Worm (Caenorhabditis elegans) whole organism, L4 larva: Measurements from ENCODE around the gene bris-1.

ENCODE experiments used
- F10B5.3 ChIP-seq: sonication (generic microtip); optimal IDR thresholded peaks from 2 replicates; lab custom pipeline; 2016; ENCODE audit warnings: mild to moderate bottlenecking, missing genetic modification characterization, missing compliant biosample characterization
- T20F7.1 ChIP-seq: fragments of 200-800 bp; sonication (Bioruptor generic); optimal IDR thresholded peaks from 2 replicates; lab custom pipeline; 2018; ENCODE audit warnings: mild to moderate bottlenecking, missing genetic modification characterization, missing compliant biosample characterization
- Y5F2A.4 ChIP-seq: fragments of 200-800 bp; sonication (Bioruptor generic); optimal IDR thresholded peaks from 2 replicates; lab custom pipeline; 2018; ENCODE audit warnings: mild to moderate bottlenecking, missing genetic modification characterization, missing compliant biosample characterization
- Y75B8A.6 ChIP-seq: fragments of 200-800 bp; sonication (Bioruptor generic); IDR thresholded peaks from 2 replicates; pipeline ENCODE4 v1.3.6; 2022; ENCODE audit warnings: missing genetic modification reagents, missing genetic modification characterization, missing compliant biosample characterization
- aha-1 ChIP-seq: fragments of 150-350 bp; peaks from one replicate; lab custom pipeline; 2014; ENCODE audit warnings: missing biosample characterization, missing genetic modification characterization
- aly-2 ChIP-seq: sonication (generic microtip); optimal IDR thresholded peaks from 2 replicates; lab custom pipeline; 2018; ENCODE audit warnings: missing biosample characterization, missing genetic modification characterization
- ama-1 ChIP-seq: fragments of 150-350 bp; optimal IDR thresholded peaks from 2 replicates; lab custom pipeline; 2014; ENCODE audit warnings: inconsistent platforms, mixed read lengths
- attf-4 ChIP-seq: sonication (generic microtip); optimal IDR thresholded peaks from 3 replicates; lab custom pipeline; 2017; ENCODE audit warnings: missing biosample characterization, missing genetic modification characterization
- ceh-62 ChIP-seq: sonication (generic microtip); optimal IDR thresholded peaks from 2 replicates; lab custom pipeline; 2017; ENCODE audit warnings: missing biosample characterization, missing genetic modification characterization
- daf-8 ChIP-seq: fragments of 200-800 bp; sonication (Bioruptor generic); IDR thresholded peaks from 2 replicates; pipeline ENCODE4 v1.3.6; 2022; ENCODE audit warnings: missing genetic modification characterization, missing compliant biosample characterization
- dmd-6 ChIP-seq: fragments of 200-800 bp; sonication (Bioruptor generic); IDR thresholded peaks from 2 replicates; pipeline ENCODE4 v1.3.6; 2022; ENCODE audit warnings: missing genetic modification reagents, missing genetic modification characterization, missing compliant biosample characterization
- dmd-8 ChIP-seq: fragments of 200-800 bp; sonication (Bioruptor generic); IDR thresholded peaks from 2 replicates; pipeline ENCODE4 v1.3.6; 2022; ENCODE audit warnings: missing genetic modification characterization, missing compliant biosample characterization
- dmd-9 ChIP-seq: fragments of 200-800 bp; sonication (Bioruptor generic); IDR thresholded peaks from 2 replicates; pipeline ENCODE4 v1.3.6; 2022; ENCODE audit warnings: missing genetic modification reagents, missing genetic modification characterization, missing compliant biosample characterization
- dve-1 ChIP-seq: sonication (generic microtip); optimal IDR thresholded peaks from 2 replicates; lab custom pipeline; 2017; ENCODE audit warnings: antibody characterized with exemption, mild to moderate bottlenecking, missing genetic modification characterization, missing compliant biosample characterization; ENCODE audit not compliant: insufficient read depth
- fkh-10 ChIP-seq: fragments of 150-350 bp; optimal IDR thresholded peaks from 2 replicates; lab custom pipeline; 2014; ENCODE audit warnings: missing biosample characterization, missing genetic modification reagents, missing genetic modification characterization
- hlh-11 ChIP-seq: fragments of 200-800 bp; sonication (Bioruptor generic); optimal IDR thresholded peaks from 2 replicates; lab custom pipeline; 2018; ENCODE audit warnings: mild to moderate bottlenecking, missing genetic modification characterization, missing compliant biosample characterization
- hlh-30 ChIP-seq: sonication (generic microtip); optimal IDR thresholded peaks from 2 replicates; lab custom pipeline; 2017; ENCODE audit warnings: antibody characterized with exemption, mild to moderate bottlenecking, missing genetic modification characterization, missing compliant biosample characterization; ENCODE audit not compliant: insufficient read depth
- lin-1 ChIP-seq: fragments of 200-800 bp; sonication (Bioruptor generic); IDR thresholded peaks from 2 replicates; pipeline ENCODE4 v1.3.6; 2022; ENCODE audit warnings: missing genetic modification reagents, missing genetic modification characterization, missing compliant biosample characterization
- lin-38 ChIP-seq: fragments of 200-800 bp; sonication (Bioruptor generic); IDR thresholded peaks from 2 replicates; pipeline ENCODE4 v1.3.6; 2022; ENCODE audit warnings: missing genetic modification reagents, missing genetic modification characterization, missing compliant biosample characterization
- lir-3 ChIP-seq: sonication (generic microtip); optimal IDR thresholded peaks from 2 replicates; lab custom pipeline; 2016; ENCODE audit warnings: mild to moderate bottlenecking, missing genetic modification characterization, missing compliant biosample characterization
- lsy-2 ChIP-seq, 2 experiments: fragments of 150-350 bp in 1 of 2; sonication (generic microtip) in 1 of 2; optimal IDR thresholded peaks; 2 replicates each; lab custom pipeline; 2014 to 2017; ENCODE audit warnings: missing biosample characterization in 2 of 2, missing genetic modification characterization in 2 of 2
- madf-9 ChIP-seq: fragments of 200-800 bp; sonication (Bioruptor generic); conservative IDR thresholded peaks from 2 replicates; pipeline ENCODE4 v1.3.6; 2022; ENCODE audit warnings: missing genetic modification reagents, missing genetic modification characterization, missing compliant biosample characterization
- mdl-1 ChIP-seq, 2 experiments: fragments of 150-350 bp in 1 of 2; sonication (generic microtip) in 1 of 2; optimal IDR thresholded peaks; 2 replicates each; lab custom pipeline; 2014 to 2017; ENCODE audit warnings: missing biosample characterization in 2 of 2, missing genetic modification characterization in 2 of 2
- nhr-102 ChIP-seq: sonication (generic microtip); optimal IDR thresholded peaks from 2 replicates; lab custom pipeline; 2016; ENCODE audit warnings: mild to moderate bottlenecking, missing genetic modification characterization, moderate library complexity, missing compliant biosample characterization
- nhr-111 ChIP-seq: fragments of 200-800 bp; sonication (Bioruptor generic); optimal IDR thresholded peaks from 2 replicates; lab custom pipeline; 2018; ENCODE audit warnings: mild to moderate bottlenecking, missing genetic modification characterization, missing compliant biosample characterization
- nhr-237 ChIP-seq: sonication (generic microtip); optimal IDR thresholded peaks from 2 replicates; lab custom pipeline; 2017; ENCODE audit warnings: missing biosample characterization, missing genetic modification characterization
- nhr-25 ChIP-seq: sonication (generic microtip); optimal IDR thresholded peaks from 2 replicates; lab custom pipeline; 2017; ENCODE audit warnings: missing genetic modification characterization, mild to moderate bottlenecking, missing compliant biosample characterization, antibody characterized with exemption, moderate library complexity, borderline replicate concordance; ENCODE audit not compliant: insufficient read depth
- nhr-28 ChIP-seq: fragments of 150-350 bp; optimal IDR thresholded peaks from 2 replicates; lab custom pipeline; 2014; ENCODE audit warnings: missing biosample characterization, missing genetic modification characterization
- rbr-2 ChIP-seq: sonication (generic microtip); optimal IDR thresholded peaks from 2 replicates; lab custom pipeline; 2016; ENCODE audit warnings: missing genotype, missing genetic modification characterization, missing compliant biosample characterization
- set-16 ChIP-seq: fragments of 200-800 bp; sonication (Bioruptor generic); IDR thresholded peaks from 2 replicates; pipeline ENCODE4 v1.3.6; 2022; ENCODE audit warnings: missing genetic modification reagents, missing genetic modification characterization, missing compliant biosample characterization
- skn-1 ChIP-seq: fragments of 150-350 bp; optimal IDR thresholded peaks from 2 replicates; lab custom pipeline; 2014; ENCODE audit warnings: missing biosample characterization, missing genetic modification characterization
- spr-1 ChIP-seq: sonication (generic microtip); optimal IDR thresholded peaks from 2 replicates; lab custom pipeline; 2016; ENCODE audit warnings: mild to moderate bottlenecking, missing genetic modification characterization, missing compliant biosample characterization
- spr-3 ChIP-seq: fragments of 200-800 bp; sonication (Bioruptor generic); optimal IDR thresholded peaks from 2 replicates; lab custom pipeline; 2018; ENCODE audit warnings: mild to moderate bottlenecking, missing genetic modification characterization, missing compliant biosample characterization
- tra-1 ChIP-seq: fragments of 200-800 bp; sonication (Bioruptor generic); IDR thresholded peaks from 2 replicates; pipeline ENCODE4 v1.3.6; 2022; ENCODE audit warnings: missing genetic modification reagents, missing genetic modification characterization, missing compliant biosample characterization
- unc-130 ChIP-seq: sonication (generic microtip); optimal IDR thresholded peaks from 2 replicates; lab custom pipeline; 2016; ENCODE audit warnings: missing genetic modification reagents, missing genetic modification characterization, missing compliant biosample characterization
- unc-62 ChIP-seq, 3 experiments: fragments of 150-350 bp in 1 of 3; sonication (generic microtip); optimal IDR thresholded peaks in 2 of 3; peaks in 1 of 3; 1 replicate in 1 of 3; 2 replicates in 2 of 3; lab custom pipeline; 2014 to 2017; ENCODE audit warnings: missing biosample characterization in 3 of 3, missing genetic modification characterization in 3 of 3, missing genetic modification reagents in 3 of 3, missing genotype in 1 of 3
- vab-7 ChIP-seq: fragments of 200-800 bp; sonication (Bioruptor generic); IDR thresholded peaks from 2 replicates; pipeline ENCODE4 v1.3.6; 2022; ENCODE audit warnings: missing genetic modification reagents, missing genetic modification characterization, missing compliant biosample characterization
- zfp-2 ChIP-seq: sonication (generic microtip); optimal IDR thresholded peaks from 2 replicates; lab custom pipeline; 2016; ENCODE audit warnings: mild to moderate bottlenecking, missing genetic modification characterization, missing compliant biosample characterization
- ztf-11 ChIP-seq: fragments of 150-350 bp; optimal IDR thresholded peaks from 2 replicates; lab custom pipeline; 2014; ENCODE audit warnings: missing biosample characterization, missing genetic modification characterization
- ztf-7 ChIP-seq: fragments of 150-350 bp; optimal IDR thresholded peaks from 2 replicates; lab custom pipeline; 2014; ENCODE audit warnings: missing biosample characterization, missing genetic modification characterization

Gene bris-1

ce11 chrIV:3821554-3821953 lies 2.4 kb upstream of the bris-1 start:
- TF ChIP-seq nhr-28 (tag; lab: Kevin White, UChicago) (peak; percentile 13), spr-1 (tag; lab: Kevin White, UChicago) (no peak)
- TF ChIP-seq, all 104 proteins: peak for 1

- peak; percentile 81 for TF ChIP-seq fkh-10 (GFP tag; lab: Kevin White, UChicago)
- TF ChIP-seq ztf-11 (tag; lab: Kevin White, UChicago), result no peak
- TF ChIP-seq dmd-8 (GFP tag; lab: Robert Waterston, UW), result no peak
- TF ChIP-seq Y5F2A.4 (GFP tag; lab: Kevin White, UChicago), result no peak
- peak; percentile 47 for TF ChIP-seq aha-1 (tag; lab: Kevin White, UChicago)
- no peak for TF ChIP-seq lin-38 (GFP tag; lab: Robert Waterston, UW)
- TF ChIP-seq tra-1 (GFP tag; lab: Robert Waterston, UW), result no peak
- no peak for TF ChIP-seq dve-1
- no peak for TF ChIP-seq madf-9 (GFP tag; lab: Robert Waterston, UW)
- no peak for TF ChIP-seq hlh-11 (tag; lab: Kevin White, UChicago)
- no peak for TF ChIP-seq ceh-62 (tag; lab: Kevin White, UChicago)
- TF ChIP-seq ztf-7 (tag; lab: Kevin White, UChicago), result no peak
- no peak for TF ChIP-seq hlh-30 (tag; lab: Kevin White, UChicago)
- TF ChIP-seq zfp-2 (tag; lab: Kevin White, UChicago), result no peak
- TF ChIP-seq lir-3, result no peak
- no peak for TF ChIP-seq ama-1
- TF ChIP-seq daf-8 (GFP tag; lab: Robert Waterston, UW), result no peak
- TF ChIP-seq mdl-1 (tag; optimal IDR thresholded peaks at IDR 0.05; lab: Kevin White, UChicago), result no peak
- TF ChIP-seq lsy-2 (tag; optimal IDR thresholded peaks at IDR 0.05; lab: Kevin White, UChicago), result no peak
- TF ChIP-seq unc-62 (GFP tag; optimal IDR thresholded peaks at IDR 0.05 in 1 of 2; lab: Kevin White, UChicago), result peak in 1 of 2 experiments; percentile 58
- no peak for TF ChIP-seq unc-62 (tag; optimal IDR thresholded peaks at IDR 0.05; lab: Kevin White, UChicago)
Observed at ce11 chrIV:3820133-3820532, 1.0 kb upstream of the bris-1 start.

DNA sequence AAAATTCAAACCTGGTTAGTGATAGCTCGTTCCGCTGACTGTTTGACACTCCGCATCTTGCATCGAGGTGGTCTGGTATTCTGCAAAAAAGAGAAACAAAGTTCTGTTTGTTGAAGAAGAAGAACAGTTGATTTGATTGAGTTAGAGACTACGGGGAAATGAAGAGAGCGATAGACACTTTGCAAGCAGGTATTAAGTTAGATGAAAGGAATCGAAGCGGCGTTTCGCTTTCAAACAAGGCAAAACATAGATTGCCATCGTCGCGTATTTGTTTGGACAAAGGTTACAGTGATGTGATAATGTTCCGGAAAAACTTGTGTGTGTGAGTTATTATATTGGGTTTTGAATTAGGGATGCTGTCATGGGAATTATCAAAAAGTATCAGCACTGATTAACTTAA lies 1.9 kb downstream of the bris-1 start:
- TF ChIP-seq aha-1 (tag; lab: Kevin White, UChicago) (peak; percentile 8), dmd-6 (GFP tag; lab: Robert Waterston, UW) (0 out of 2 replicates have a peak, but pooled peaks have one; percentile 14), set-16 (GFP tag; lab: Robert Waterston, UW) (no peak), nhr-28 (tag; lab: Kevin White, UChicago) (peak; percentile 5), attf-4 (tag; lab: Kevin White, UChicago) (no peak), nhr-25 (tag; lab: Kevin White, UChicago) (no peak), unc-62 (GFP tag; optimal IDR thresholded peaks at IDR 0.05 in 1 of 2; lab: Kevin White, UChicago) (peak in 1 of 2 experiments; percentile 86), unc-62 (tag; optimal IDR thresholded peaks at IDR 0.05; lab: Kevin White, UChicago) (no peak), Y75B8A.6 (no peak), nhr-237 (no peak), dmd-9 (GFP tag; lab: Robert Waterston, UW) (no peak)
- TF ChIP-seq, all 104 proteins: peak for 4

ce11 chrIV:3815259-3815644 lies 3.9 kb downstream of the bris-1 start:
- no peak for TF ChIP-seq nhr-237
- no peak for TF ChIP-seq nhr-102
- TF ChIP-seq rbr-2 (tag; lab: Kevin White, UChicago), result no peak
- no peak for TF ChIP-seq hlh-30 (tag; lab: Kevin White, UChicago)
- TF ChIP-seq dve-1, result no peak
- TF ChIP-seq nhr-111 (GFP tag; lab: Kevin White, UChicago), result no peak
- no peak for TF ChIP-seq tra-1 (GFP tag; lab: Robert Waterston, UW)
- TF ChIP-seq unc-62 (GFP tag; optimal IDR thresholded peaks at IDR 0.05 in 1 of 2; lab: Kevin White, UChicago), result peak in 1 of 2 experiments; percentile 39
- no peak for TF ChIP-seq unc-62 (tag; optimal IDR thresholded peaks at IDR 0.05; lab: Kevin White, UChicago)
- no peak for TF ChIP-seq dmd-8 (GFP tag; lab: Robert Waterston, UW)
- TF ChIP-seq set-16 (GFP tag; lab: Robert Waterston, UW), result 0 out of 2 replicates have a peak, but pooled peaks have one; percentile 0
- TF ChIP-seq vab-7 (GFP tag; lab: Robert Waterston, UW), result no peak
- TF ChIP-seq skn-1 (tag; lab: Kevin White, UChicago), result no peak
- no peak for TF ChIP-seq aly-2 (tag; lab: Kevin White, UChicago)
- TF ChIP-seq F10B5.3, result no peak
- no peak for TF ChIP-seq nhr-28 (tag; lab: Kevin White, UChicago)
- no peak for TF ChIP-seq ama-1
- no peak for TF ChIP-seq spr-3 (GFP tag; lab: Kevin White, UChicago)
- TF ChIP-seq lin-1, result no peak
- TF ChIP-seq lin-38 (GFP tag; lab: Robert Waterston, UW), result peak; percentile 81
- peak; percentile 9 for TF ChIP-seq unc-130 (GFP tag; lab: Kevin White, UChicago)
- TF ChIP-seq T20F7.1, result no peak
- TF ChIP-seq hlh-11 (tag; lab: Kevin White, UChicago), result no peak
- TF ChIP-seq, all 104 proteins: peak for 4
